Worm (Caenorhabditis elegans) whole organism, midembryonic: Measurements from ENCODE around the gene ugt-3.

ENCODE experiments used
- klf-2 ChIP-seq: fragments of 200-800 bp; sonication (Bioruptor generic); conservative IDR thresholded peaks from 2 replicates; pipeline ENCODE4 v1.3.6; 2022; ENCODE audit warnings: missing genetic modification reagents, missing genetic modification characterization, missing compliant biosample characterization
- ref-1 ChIP-seq: fragments of 200-800 bp; sonication (Bioruptor generic); conservative IDR thresholded peaks from 2 replicates; pipeline ENCODE4 v1.3.6; 2022; ENCODE audit warnings: missing genetic modification reagents, missing genetic modification characterization, missing compliant biosample characterization
- ztf-23 ChIP-seq: fragments of 200-800 bp; sonication (Bioruptor generic); IDR thresholded peaks from 2 replicates; pipeline ENCODE4 v1.3.6; 2022; ENCODE audit warnings: missing genetic modification reagents, missing genetic modification characterization, missing compliant biosample characterization

DNA sequence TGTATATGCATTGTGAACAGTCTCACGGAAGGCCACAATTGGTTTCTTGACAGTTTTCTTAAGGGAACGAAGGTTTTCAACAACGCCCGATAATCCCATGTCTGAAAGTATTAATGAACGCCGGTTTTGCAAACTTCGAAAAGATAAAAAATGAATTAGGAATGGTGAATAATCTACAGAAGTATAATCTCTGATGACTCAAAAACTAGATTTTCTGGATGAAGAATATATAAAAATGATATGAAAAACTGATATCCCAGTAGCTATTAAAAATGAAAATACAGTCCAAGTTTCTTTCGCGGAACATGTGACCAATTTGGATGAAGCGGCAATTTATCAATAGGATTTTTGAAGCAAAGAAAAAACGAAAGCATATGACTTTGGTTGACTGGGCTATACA is 14.0 kb upstream of the ugt-3 start, which contains the start of gene ZC443.3:
- TF ChIP-seq ztf-23 (no peak), ref-1 (GFP tag; lab: Robert Waterston, UW) (no peak), klf-2 (GFP tag; lab: Robert Waterston, UW) (no peak)
